Fruit fly (Drosophila melanogaster) whole organism, embryonic: ENCODE measurements around the gene CG9550.

ENCODE experiments used
- Asciz ChIP-seq: fragments of 200-800 bp; sonication (Bioruptor generic); optimal IDR thresholded peaks from 2 replicates; lab custom pipeline; 2017; ENCODE audit warnings: missing biosample characterization, mild to moderate bottlenecking, missing genetic modification characterization, missing genetic modification reagents
- Bdp1 ChIP-seq: fragments of 200-800 bp; sonication (Bioruptor generic); optimal IDR thresholded peaks from 3 replicates; lab custom pipeline; 2016; ENCODE audit warnings: missing biosample characterization, missing genetic modification characterization
- CG10431 ChIP-seq: fragments of 200-800 bp; sonication (Bioruptor generic); optimal IDR thresholded peaks from 3 replicates; lab custom pipeline; 2018; ENCODE audit warnings: missing biosample characterization, mild to moderate bottlenecking, missing genetic modification characterization
- CG12219 ChIP-seq: fragments of 200-800 bp; sonication (Bioruptor generic); optimal IDR thresholded peaks from 3 replicates; lab custom pipeline; 2018; ENCODE audit warnings: missing biosample characterization, mild to moderate bottlenecking, missing genetic modification characterization
- CG13296 ChIP-seq: fragments of 200-800 bp; sonication (Bioruptor generic); optimal IDR thresholded peaks from 3 replicates; lab custom pipeline; 2018; ENCODE audit warnings: missing biosample characterization, mild to moderate bottlenecking, missing genetic modification characterization
- CG15479 ChIP-seq: fragments of 200-800 bp; sonication (Bioruptor generic); optimal IDR thresholded peaks from 3 replicates; lab custom pipeline; 2019; ENCODE audit warnings: missing biosample characterization, mild to moderate bottlenecking, missing genetic modification characterization, moderate library complexity
- CG1602 ChIP-seq: fragments of 200-800 bp; sonication (Bioruptor generic); optimal IDR thresholded peaks from 3 replicates; lab custom pipeline; 2016; ENCODE audit warnings: missing biosample characterization, missing genetic modification characterization
- CG17612 ChIP-seq: fragments of 200-800 bp; sonication (Bioruptor generic); IDR thresholded peaks from 2 replicates; pipeline ENCODE4 v1.3.6; 2022; ENCODE audit warnings: missing biosample characterization, missing genetic modification characterization
- CG18011 ChIP-seq: fragments of 200-800 bp; sonication (Bioruptor generic); optimal IDR thresholded peaks from 2 replicates; lab custom pipeline; 2017; ENCODE audit warnings: missing biosample characterization, missing genetic modification characterization, mild to moderate bottlenecking, moderate library complexity, missing genotype
- CG30020 ChIP-seq: fragments of 200-800 bp; optimal IDR thresholded peaks from 2 replicates; lab custom pipeline; 2019; ENCODE audit warnings: missing biosample characterization, mild to moderate bottlenecking, missing genetic modification characterization, moderate library complexity
- CG32532 ChIP-seq: fragments of 200-800 bp; sonication (Bioruptor generic); IDR thresholded peaks from 2 replicates; pipeline ENCODE4 v1.3.6; 2022; ENCODE audit warnings: missing biosample characterization, missing genetic modification characterization
- CG32767 ChIP-seq: fragments of 200-800 bp; sonication (Bioruptor generic); IDR thresholded peaks from 2 replicates; pipeline ENCODE4 v1.3.6; 2022; ENCODE audit warnings: missing biosample characterization, missing genetic modification characterization
- CG33557 ChIP-seq: fragments of 200-800 bp; sonication (Bioruptor generic); optimal IDR thresholded peaks from 2 replicates; lab custom pipeline; 2019; ENCODE audit warnings: missing biosample characterization, mild to moderate bottlenecking, missing genetic modification characterization, moderate library complexity
- CG3838 ChIP-seq: fragments of 200-800 bp; sonication (Bioruptor generic); optimal IDR thresholded peaks from 3 replicates; lab custom pipeline; 2016; ENCODE audit warnings: missing biosample characterization, missing genetic modification characterization
- CG4282 ChIP-seq: fragments of 200-800 bp; sonication (Bioruptor generic); optimal IDR thresholded peaks from 2 replicates; lab custom pipeline; 2016; ENCODE audit warnings: missing biosample characterization, missing genetic modification characterization
- CG4328 ChIP-seq: fragments of 200-800 bp; sonication (Bioruptor generic); optimal IDR thresholded peaks from 3 replicates; lab custom pipeline; 2017; ENCODE audit warnings: missing biosample characterization, missing genetic modification reagents, missing genetic modification characterization
- CG4617 ChIP-seq: fragments of 200-800 bp; sonication (Bioruptor generic); optimal IDR thresholded peaks from 3 replicates; lab custom pipeline; 2016; ENCODE audit warnings: missing biosample characterization, missing genetic modification characterization, borderline replicate concordance
- CG7786 ChIP-seq: fragments of 200-800 bp; sonication (Bioruptor generic); optimal IDR thresholded peaks from 2 replicates; lab custom pipeline; 2016; ENCODE audit warnings: missing biosample characterization, missing genetic modification characterization
- CG9437 ChIP-seq: fragments of 200-800 bp; sonication (Bioruptor generic); optimal IDR thresholded peaks from 2 replicates; lab custom pipeline; 2018; ENCODE audit warnings: missing biosample characterization, mild to moderate bottlenecking, missing genetic modification characterization
- CG9876 ChIP-seq: fragments of 200-800 bp; sonication (Bioruptor generic); optimal IDR thresholded peaks from 2 replicates; lab custom pipeline; 2016; ENCODE audit warnings: missing biosample characterization, missing genetic modification characterization
- Jarid2 ChIP-seq: fragments of 200-800 bp; sonication (Bioruptor generic); optimal IDR thresholded peaks from 3 replicates; lab custom pipeline; 2017; ENCODE audit warnings: mild to moderate bottlenecking, missing biosample characterization, missing genetic modification reagents, missing genetic modification characterization
- Kr ChIP-seq: fragments of 200-800 bp; sonication (Bioruptor generic); optimal IDR thresholded peaks from 2 replicates; lab custom pipeline; 2017; ENCODE audit warnings: missing biosample characterization, mild to moderate bottlenecking, missing genetic modification characterization
- NFAT ChIP-seq: fragments of 200-800 bp; sonication (Bioruptor generic); IDR thresholded peaks from 2 replicates; pipeline ENCODE4 v1.3.6; 2022; ENCODE audit warnings: missing biosample characterization, missing genetic modification characterization
- Neu2 ChIP-seq: fragments of 200-800 bp; sonication (Bioruptor generic); optimal IDR thresholded peaks from 3 replicates; lab custom pipeline; 2016; ENCODE audit warnings: missing biosample characterization, missing genetic modification characterization, borderline replicate concordance
- Sry-δ ChIP-seq: fragments of 200-800 bp; sonication (Bioruptor generic); optimal IDR thresholded peaks from 2 replicates; lab custom pipeline; 2016; ENCODE audit warnings: missing biosample characterization, missing genetic modification characterization
- Stat92E ChIP-seq, 3 experiments: fragments of >200 bp in 2 of 3; fragments of 200-800 bp in 1 of 3; sonication (Bioruptor generic) in 1 of 3; optimal IDR thresholded peaks; 2 replicates each; lab custom pipeline; 2017 to 2019; ENCODE audit warnings: missing biosample characterization in 3 of 3, missing genetic modification characterization in 3 of 3, mild to moderate bottlenecking in 1 of 3, moderate library complexity in 1 of 3
- aop ChIP-seq: fragments of 200-800 bp; sonication (Bioruptor generic); IDR thresholded peaks from 2 replicates; pipeline ENCODE4 v1.3.6; 2022; ENCODE audit warnings: missing biosample characterization, missing genetic modification characterization
- ase ChIP-seq: fragments of 200-800 bp; sonication (Bioruptor generic); IDR thresholded peaks from 3 replicates; pipeline ENCODE4 v1.3.6; 2022; ENCODE audit warnings: missing biosample characterization, missing genetic modification characterization
- bcd ChIP-seq: fragments of 200-800 bp; sonication (Bioruptor generic); optimal IDR thresholded peaks from 2 replicates; lab custom pipeline; 2017; ENCODE audit warnings: missing biosample characterization, mild to moderate bottlenecking, missing genetic modification characterization
- br ChIP-seq: fragments of >200 bp; optimal IDR thresholded peaks from 2 replicates; lab custom pipeline; 2017
- cg ChIP-seq: fragments of 200-800 bp; sonication (Bioruptor generic); optimal IDR thresholded peaks from 3 replicates; lab custom pipeline; 2019; ENCODE audit warnings: missing biosample characterization, mild to moderate bottlenecking, missing genetic modification characterization, moderate library complexity
- chinmo ChIP-seq: fragments of 200-800 bp; sonication (Bioruptor generic); IDR thresholded peaks from 4 replicates; pipeline ENCODE4 v1.3.6; 2022; ENCODE audit warnings: missing biosample characterization, missing genetic modification characterization; ENCODE audit not compliant: partially characterized antibody
- chn ChIP-seq: fragments of 200-800 bp; sonication (Bioruptor generic); optimal IDR thresholded peaks from 2 replicates; lab custom pipeline; 2016; ENCODE audit warnings: missing biosample characterization, missing genetic modification characterization
- croc ChIP-seq: fragments of 200-800 bp; sonication (Bioruptor generic); conservative IDR thresholded peaks from 3 replicates; pipeline ENCODE4 v1.3.6; 2022; ENCODE audit warnings: missing biosample characterization, missing genetic modification characterization
- cwo ChIP-seq: fragments of 200-800 bp; sonication (Bioruptor generic); optimal IDR thresholded peaks from 3 replicates; lab custom pipeline; 2017; ENCODE audit warnings: missing biosample characterization, missing genetic modification characterization, mild to moderate bottlenecking, moderate library complexity, missing genetic modification reagents
- fd64A ChIP-seq: fragments of 200-800 bp; sonication (Bioruptor generic); optimal IDR thresholded peaks from 3 replicates; lab custom pipeline; 2018; ENCODE audit warnings: missing biosample characterization, mild to moderate bottlenecking, missing genetic modification characterization
- grn ChIP-seq: fragments of 200-800 bp; sonication (Bioruptor generic); optimal IDR thresholded peaks from 3 replicates; lab custom pipeline; 2017; ENCODE audit warnings: missing biosample characterization, missing genetic modification characterization
- hb ChIP-seq: fragments of 200-800 bp; sonication (Bioruptor generic); IDR thresholded peaks from 3 replicates; pipeline ENCODE4 v1.3.6; 2022; ENCODE audit warnings: missing biosample characterization, missing genetic modification characterization; ENCODE audit not compliant: partially characterized antibody
- her ChIP-seq: fragments of 200-800 bp; sonication (Bioruptor generic); optimal IDR thresholded peaks from 2 replicates; lab custom pipeline; 2016; ENCODE audit warnings: missing biosample characterization, missing genetic modification characterization
- jing ChIP-seq: fragments of 200-800 bp; sonication (Bioruptor generic); optimal IDR thresholded peaks from 2 replicates; lab custom pipeline; 2018; ENCODE audit warnings: missing biosample characterization, mild to moderate bottlenecking, missing genetic modification characterization
- kah ChIP-seq: fragments of 200-800 bp; sonication (Bioruptor generic); optimal IDR thresholded peaks from 2 replicates; lab custom pipeline; 2018; ENCODE audit warnings: missing biosample characterization, mild to moderate bottlenecking, missing genetic modification characterization
- mld ChIP-seq: fragments of 200-800 bp; sonication (Bioruptor generic); IDR thresholded peaks from 3 replicates; pipeline ENCODE4 v1.3.6; 2022; ENCODE audit warnings: missing biosample characterization, missing genetic modification characterization; ENCODE audit not compliant: partially characterized antibody
- odd ChIP-seq: fragments of 200-800 bp; sonication (Bioruptor generic); optimal IDR thresholded peaks from 2 replicates; lab custom pipeline; 2017; ENCODE audit warnings: missing biosample characterization, mild to moderate bottlenecking, missing genetic modification characterization
- otp ChIP-seq: fragments of 200-800 bp; sonication (Bioruptor generic); IDR thresholded peaks from 3 replicates; pipeline ENCODE4, ENCODE4 v1.3.6; 2022; ENCODE audit warnings: missing biosample characterization, missing genetic modification characterization
- pb ChIP-seq: fragments of 200-800 bp; sonication (Bioruptor generic); optimal IDR thresholded peaks from 3 replicates; lab custom pipeline; 2016; ENCODE audit warnings: missing biosample characterization, missing genetic modification characterization
- ranshi ChIP-seq: fragments of 200-800 bp; sonication (Bioruptor generic); IDR thresholded peaks from 2 replicates; pipeline ENCODE4 v1.3.6; 2022; ENCODE audit warnings: missing biosample characterization, missing genetic modification characterization
- repo ChIP-seq: fragments of 200-800 bp; sonication (Bioruptor generic); optimal IDR thresholded peaks from 2 replicates; lab custom pipeline; 2016; ENCODE audit warnings: missing biosample characterization, missing genetic modification characterization
- sens ChIP-seq: fragments of 200-800 bp; sonication (Bioruptor generic); peaks from one replicate; lab custom pipeline; 2016; ENCODE audit warnings: missing biosample characterization, missing genetic modification characterization
- tio ChIP-seq: fragments of 200-800 bp; sonication (Bioruptor generic); optimal IDR thresholded peaks from 2 replicates; lab custom pipeline; 2017; ENCODE audit warnings: missing biosample characterization, missing genetic modification characterization, inconsistent platforms

CG9550 gene

DNA sequence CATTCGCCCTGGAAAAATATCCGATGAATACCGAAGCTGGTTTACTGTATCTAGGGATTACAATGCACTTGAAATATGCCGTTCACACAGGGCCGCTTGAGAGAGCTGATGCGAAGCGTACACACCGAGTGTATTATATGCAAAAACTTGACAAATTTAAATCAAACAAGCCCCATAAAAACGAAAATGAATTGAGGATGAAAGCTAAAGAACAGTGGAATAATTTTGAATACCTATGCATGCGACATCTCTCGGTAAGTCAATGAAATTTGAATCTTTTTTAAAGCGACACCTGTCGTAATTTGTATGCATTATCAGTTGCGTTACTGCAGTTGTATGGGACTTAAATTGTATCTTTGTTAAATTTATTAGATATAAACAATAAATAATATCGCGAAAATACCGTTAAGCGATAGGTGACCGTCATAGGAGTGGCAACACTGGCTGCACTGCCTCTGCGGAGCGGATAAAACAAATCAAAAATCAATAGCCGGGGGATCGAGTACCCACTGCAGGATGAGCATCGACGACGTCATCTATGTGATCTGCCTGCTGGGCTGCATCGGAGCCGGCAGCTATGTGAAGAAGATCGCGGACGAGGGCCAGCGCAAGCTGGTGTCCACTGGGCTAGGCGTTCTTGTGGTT lies 40.8 kb upstream of the CG9550 start, which contains the start of gene frj (continued):
- TF ChIP-seq Asciz (GFP tag; lab: Kevin White, UChicago) (no peak), CG18011 (GFP tag; lab: Kevin White, UChicago) (no peak), CG4617 (GFP tag; lab: Kevin White, UChicago) (peak; percentile 73), fd64A (GFP tag; lab: Kevin White, UChicago) (no peak), Bdp1 (GFP tag; lab: Kevin White, UChicago) (peak; percentile 60), CG4328 (peak; percentile 20), croc (GFP tag; lab: Robert Waterston, UW) (peak; percentile 30; the same call in 1 of the 3 replicates), ranshi (GFP tag; lab: Robert Waterston, UW) (peak; percentile 55; the same call in 1 of the 2 replicates), CG9437 (peak; percentile 22), Kr (GFP tag; lab: Kevin White, UChicago) (no peak), aop (GFP tag; lab: Robert Waterston, UW) (peak; percentile 31; the same call in 1 of the 2 replicates), CG30020 (tag; lab: Kevin White, UChicago) (peak; percentile 95), cwo (no peak), bcd (peak; percentile 68), br (lab: Kevin White, UChicago) (no peak), chn (GFP tag; lab: Kevin White, UChicago) (peak; percentile 55), pb (GFP tag; lab: Kevin White, UChicago) (peak; percentile 41), mld (no peak), chinmo (0 out of 4 replicates have a peak, but pooled peaks have one; percentile 59), sens (GFP tag; lab: Kevin White, UChicago) (peak; percentile 91), odd (GFP tag; lab: Kevin White, UChicago) (no peak), CG32532 (peak; percentile 77), her (GFP tag; lab: Kevin White, UChicago) (peak; percentile 48), CG15479 (GFP tag; lab: Kevin White, UChicago) (no peak), cg (GFP tag; lab: Kevin White, UChicago) (no peak), CG9876 (peak; percentile 81), CG13296 (peak; percentile 4), Sry-δ (peak; percentile 88), repo (GFP tag; lab: Kevin White, UChicago) (peak; percentile 27), jing (GFP tag; lab: Kevin White, UChicago) (no peak), grn (GFP tag; lab: Kevin White, UChicago) (no peak), CG12219 (GFP tag; lab: Kevin White, UChicago) (no peak), CG33557 (GFP tag; lab: Kevin White, UChicago) (no peak), CG32767 (GFP tag; lab: Robert Waterston, UW) (no peak), ase (GFP tag; lab: Robert Waterston, UW) (peak; percentile 69; the same call in 2 of the 3 replicates), CG17612 (GFP tag; lab: Robert Waterston, UW) (no peak), Neu2 (GFP tag; lab: Kevin White, UChicago) (peak; percentile 9), kah (no peak), CG1602 (peak; percentile 66), otp (GFP tag; lab: Robert Waterston, UW) (peak; percentile 67; the same call in 2 of the 3 replicates), NFAT (GFP tag; lab: Robert Waterston, UW) (peak; percentile 61), hb (peak; percentile 57; the same call in 2 of the 3 replicates), CG4282 (GFP tag; lab: Kevin White, UChicago) (peak; percentile 66), Stat92E (GFP tag; optimal IDR thresholded peaks at IDR 0.05; lab: Kevin White, UChicago) (peak in 2 of 3 experiments; percentile 47 to 54), Jarid2 (no peak), CG3838 (GFP tag; lab: Kevin White, UChicago) (peak; percentile 54), tio (no peak), CG7786 (GFP tag; lab: Kevin White, UChicago) (peak; percentile 70), CG10431 (GFP tag; lab: Kevin White, UChicago) (no peak)
